Fruit fly (Drosophila melanogaster) whole organism, embryonic: ENCODE measurements around the gene Irbp.

Experiments used
- Adf1 ChIP-seq: fragments of 200-800 bp; sonication (Bioruptor generic); IDR thresholded peaks from 2 replicates; pipeline ENCODE4 v1.3.6; 2022; ENCODE audit warnings: missing biosample characterization, missing genetic modification characterization
- Atf3 ChIP-seq: fragments of 200-800 bp; sonication (Bioruptor generic); optimal IDR thresholded peaks from 3 replicates; lab custom pipeline; 2016; ENCODE audit warnings: missing biosample characterization, missing genetic modification characterization
- CG10147 ChIP-seq: fragments of 200-800 bp; sonication (Bioruptor generic); optimal IDR thresholded peaks from 2 replicates; lab custom pipeline; 2019; ENCODE audit warnings: missing biosample characterization, mild to moderate bottlenecking, missing genetic modification characterization, moderate library complexity
- CG1603 ChIP-seq: fragments of 200-800 bp; sonication (Bioruptor generic); optimal IDR thresholded peaks from 2 replicates; lab custom pipeline; 2019; ENCODE audit warnings: missing biosample characterization, mild to moderate bottlenecking, missing genetic modification characterization, moderate library complexity
- CG18011 ChIP-seq: fragments of 200-800 bp; sonication (Bioruptor generic); optimal IDR thresholded peaks from 2 replicates; lab custom pipeline; 2017; ENCODE audit warnings: missing biosample characterization, missing genetic modification characterization, mild to moderate bottlenecking, moderate library complexity, missing genotype
- CG2116 ChIP-seq: fragments of 200-800 bp; sonication (Bioruptor generic); optimal IDR thresholded peaks from 3 replicates; lab custom pipeline; 2018; ENCODE audit warnings: missing biosample characterization, mild to moderate bottlenecking, missing genetic modification characterization
- CG2889 ChIP-seq: fragments of 200-800 bp; sonication (Bioruptor generic); IDR thresholded peaks from 3 replicates; pipeline ENCODE4 v1.3.6; 2022; ENCODE audit warnings: missing biosample characterization, missing genetic modification characterization
- CG32532 ChIP-seq: fragments of 200-800 bp; sonication (Bioruptor generic); IDR thresholded peaks from 2 replicates; pipeline ENCODE4 v1.3.6; 2022; ENCODE audit warnings: missing biosample characterization, missing genetic modification characterization
- CG34422 ChIP-seq: fragments of 200-800 bp; sonication (Bioruptor generic); IDR thresholded peaks from 3 replicates; pipeline ENCODE4 v1.3.6; 2022; ENCODE audit warnings: missing biosample characterization, missing genetic modification characterization
- CG3847 ChIP-seq: fragments of 200-800 bp; sonication (Bioruptor generic); IDR thresholded peaks from 2 replicates; pipeline ENCODE4 v1.3.6; 2022; ENCODE audit warnings: missing biosample characterization, missing genetic modification characterization
- CG42726 ChIP-seq: fragments of 200-800 bp; sonication (Bioruptor generic); IDR thresholded peaks from 2 replicates; pipeline ENCODE4 v1.3.6; 2022; ENCODE audit warnings: missing biosample characterization, missing genetic modification characterization; ENCODE audit not compliant: partially characterized antibody
- CG43689 ChIP-seq: fragments of 200-800 bp; sonication (Bioruptor generic); IDR thresholded peaks from 2 replicates; pipeline ENCODE4 v1.3.6; 2022; ENCODE audit warnings: missing biosample characterization, missing genetic modification characterization
- CG4820 ChIP-seq: fragments of 200-800 bp; sonication (Bioruptor generic); optimal IDR thresholded peaks from 3 replicates; lab custom pipeline; 2016; ENCODE audit warnings: missing biosample characterization, missing genetic modification characterization
- CG5245 ChIP-seq: fragments of 200-800 bp; sonication (Bioruptor generic); optimal IDR thresholded peaks from 3 replicates; lab custom pipeline; 2016; ENCODE audit warnings: missing biosample characterization, missing genetic modification characterization
- CG6175 ChIP-seq: fragments of 200-800 bp; sonication (Bioruptor generic); IDR thresholded peaks from 3 replicates; pipeline ENCODE4 v1.3.6; 2022; ENCODE audit warnings: missing biosample characterization, missing genetic modification characterization
- CG6791 ChIP-seq: fragments of 200-800 bp; sonication (Bioruptor generic); IDR thresholded peaks from 3 replicates; pipeline ENCODE4 v1.3.6; 2022; ENCODE audit warnings: missing biosample characterization, missing genetic modification characterization; ENCODE audit not compliant: partially characterized antibody
- CG8765 ChIP-seq: fragments of 200-800 bp; sonication (Bioruptor generic); IDR thresholded peaks from 2 replicates; pipeline ENCODE4 v1.3.6; 2022; ENCODE audit warnings: missing biosample characterization, missing genetic modification characterization
- CG9797 ChIP-seq: fragments of 200-800 bp; sonication (Bioruptor generic); optimal IDR thresholded peaks from 3 replicates; lab custom pipeline; 2018; ENCODE audit warnings: missing biosample characterization, mild to moderate bottlenecking, missing genetic modification characterization
- CTCF ChIP-seq: fragments of 200-800 bp; sonication (Bioruptor generic); optimal IDR thresholded peaks from 2 replicates; lab custom pipeline; 2017; ENCODE audit warnings: missing biosample characterization, mild to moderate bottlenecking, missing genetic modification characterization, moderate library complexity
- Camta ChIP-seq: fragments of 200-800 bp; sonication (Bioruptor generic); optimal IDR thresholded peaks from 2 replicates; lab custom pipeline; 2016; ENCODE audit warnings: missing biosample characterization, missing genetic modification characterization
- Dad ChIP-seq: fragments of 200-800 bp; sonication (Bioruptor generic); optimal IDR thresholded peaks from 3 replicates; lab custom pipeline; 2016; ENCODE audit warnings: missing biosample characterization, missing genetic modification characterization
- Elba2 ChIP-seq: fragments of 200-800 bp; sonication (Bioruptor generic); optimal IDR thresholded peaks from 3 replicates; lab custom pipeline; 2016; ENCODE audit warnings: missing biosample characterization, missing genetic modification characterization
- H15 ChIP-seq: fragments of 200-800 bp; sonication (Bioruptor generic); IDR thresholded peaks from 3 replicates; pipeline ENCODE4 v1.3.6; 2022; ENCODE audit warnings: missing biosample characterization, missing genetic modification characterization
- HLHmδ ChIP-seq: fragments of 200-800 bp; sonication (Bioruptor generic); optimal IDR thresholded peaks from 2 replicates; lab custom pipeline; 2018; ENCODE audit warnings: missing biosample characterization, mild to moderate bottlenecking, missing genetic modification characterization, moderate library complexity
- Mad ChIP-seq: fragments of 200-800 bp; sonication (Bioruptor generic); optimal IDR thresholded peaks from 2 replicates; lab custom pipeline; 2016; ENCODE audit warnings: missing biosample characterization, missing genetic modification characterization
- NC2α ChIP-seq: fragments of 200-800 bp; sonication (Bioruptor generic); optimal IDR thresholded peaks from 2 replicates; lab custom pipeline; 2016; ENCODE audit warnings: missing biosample characterization, missing genetic modification characterization
- Scr ChIP-seq: fragments of 200-800 bp; sonication (Bioruptor generic); IDR thresholded peaks from 2 replicates; pipeline ENCODE4 v1.3.6; 2022; ENCODE audit warnings: missing biosample characterization, missing genetic modification characterization; ENCODE audit not compliant: partially characterized antibody
- Trl ChIP-seq, 3 experiments: fragments of >200 bp in 2 of 3; fragments of 200-800 bp in 1 of 3; sonication (Bioruptor generic) in 1 of 3; optimal IDR thresholded peaks; 2 replicates in 1 of 3; 3 replicates in 2 of 3; lab custom pipeline; 2016 to 2017; ENCODE audit warnings: missing biosample characterization in 1 of 3, missing genetic modification characterization in 1 of 3
- abd-A ChIP-seq: fragments of 200-800 bp; sonication (Bioruptor generic); optimal IDR thresholded peaks from 3 replicates; lab custom pipeline; 2019; ENCODE audit warnings: missing biosample characterization, mild to moderate bottlenecking, missing genetic modification characterization, moderate library complexity
- ac ChIP-seq: fragments of 200-800 bp; sonication (Bioruptor generic); optimal IDR thresholded peaks from 3 replicates; lab custom pipeline; 2017; ENCODE audit warnings: missing biosample characterization, mild to moderate bottlenecking, missing genetic modification characterization
- ash1 ChIP-seq: fragments of 200-800 bp; sonication (Bioruptor generic); optimal IDR thresholded peaks from 2 replicates; lab custom pipeline; 2018; ENCODE audit warnings: missing biosample characterization, mild to moderate bottlenecking, missing genetic modification characterization
- chif ChIP-seq, 2 experiments: fragments of 200-800 bp; sonication (Bioruptor generic); optimal IDR thresholded peaks; 3 replicates each; lab custom pipeline; 2016; ENCODE audit warnings: missing biosample characterization in 2 of 2, missing genetic modification characterization in 2 of 2
- dpn ChIP-seq, 2 experiments: fragments of 200-800 bp; sonication (Bioruptor generic); optimal IDR thresholded peaks; 3 replicates each; lab custom pipeline; 2016; ENCODE audit warnings: missing biosample characterization in 2 of 2, missing genetic modification characterization in 2 of 2
- grau ChIP-seq: fragments of 200-800 bp; optimal IDR thresholded peaks from 3 replicates; lab custom pipeline; 2019; ENCODE audit warnings: missing biosample characterization, mild to moderate bottlenecking, missing genetic modification characterization, moderate library complexity
- hbn ChIP-seq: fragments of 200-800 bp; sonication (Bioruptor generic); IDR thresholded peaks from 2 replicates; pipeline ENCODE4 v1.3.6; 2022; ENCODE audit warnings: missing biosample characterization, missing genetic modification characterization; ENCODE audit not compliant: partially characterized antibody
- kni ChIP-seq: fragments of 200-800 bp; sonication (Bioruptor generic); optimal IDR thresholded peaks from 3 replicates; lab custom pipeline; 2017; ENCODE audit warnings: mild to moderate bottlenecking, missing biosample characterization, missing genetic modification reagents, missing genetic modification characterization
- mirr ChIP-seq: fragments of 200-800 bp; sonication (Bioruptor generic); optimal IDR thresholded peaks from 3 replicates; lab custom pipeline; 2018; ENCODE audit warnings: missing biosample characterization, mild to moderate bottlenecking, missing genetic modification characterization
- otp ChIP-seq: fragments of 200-800 bp; sonication (Bioruptor generic); IDR thresholded peaks from 3 replicates; pipeline ENCODE4, ENCODE4 v1.3.6; 2022; ENCODE audit warnings: missing biosample characterization, missing genetic modification characterization
- rib ChIP-seq: fragments of 200-800 bp; sonication (Bioruptor generic); IDR thresholded peaks from 2 replicates; pipeline ENCODE4 v1.3.6; 2022; ENCODE audit warnings: missing biosample characterization, missing genetic modification characterization
- sens ChIP-seq: fragments of 200-800 bp; sonication (Bioruptor generic); peaks from one replicate; lab custom pipeline; 2016; ENCODE audit warnings: missing biosample characterization, missing genetic modification characterization
- shn ChIP-seq: fragments of 200-800 bp; sonication (Bioruptor generic); optimal IDR thresholded peaks from 3 replicates; lab custom pipeline; 2016; ENCODE audit warnings: missing biosample characterization, missing genetic modification characterization
- sob ChIP-seq: fragments of 200-800 bp; sonication (Bioruptor generic); IDR thresholded peaks from 2 replicates; pipeline ENCODE4 v1.3.6; 2022; ENCODE audit warnings: missing biosample characterization, missing genetic modification characterization
- sr ChIP-seq: fragments of 200-800 bp; sonication (Bioruptor generic); IDR thresholded peaks from 3 replicates; pipeline ENCODE4 v1.3.6; 2022; ENCODE audit warnings: missing biosample characterization, missing genetic modification characterization
- stc ChIP-seq: fragments of 200-800 bp; sonication (Bioruptor generic); IDR thresholded peaks from 2 replicates; pipeline ENCODE4 v1.3.6; 2022; ENCODE audit warnings: missing biosample characterization, missing genetic modification characterization
- ttk ChIP-seq: fragments of 200-800 bp; sonication (Bioruptor generic); IDR thresholded peaks from 2 replicates; pipeline ENCODE4 v2.1.2; 2022; ENCODE audit warnings: missing biosample characterization, missing genetic modification characterization
- wek ChIP-seq: fragments of 200-800 bp; sonication (Bioruptor generic); optimal IDR thresholded peaks from 3 replicates; lab custom pipeline; 2018; ENCODE audit warnings: missing biosample characterization, mild to moderate bottlenecking, missing genetic modification characterization, moderate library complexity
- wor ChIP-seq: fragments of 200-800 bp; sonication (Bioruptor generic); IDR thresholded peaks from 2 replicates; pipeline ENCODE4 v1.3.6; 2022; ENCODE audit warnings: missing biosample characterization, missing genetic modification characterization
- z ChIP-seq: fragments of 200-800 bp; sonication (Bioruptor generic); IDR thresholded peaks from 3 replicates; pipeline ENCODE4 v1.3.6; 2022; ENCODE audit warnings: missing biosample characterization, missing genetic modification characterization

Irbp gene

DNA sequence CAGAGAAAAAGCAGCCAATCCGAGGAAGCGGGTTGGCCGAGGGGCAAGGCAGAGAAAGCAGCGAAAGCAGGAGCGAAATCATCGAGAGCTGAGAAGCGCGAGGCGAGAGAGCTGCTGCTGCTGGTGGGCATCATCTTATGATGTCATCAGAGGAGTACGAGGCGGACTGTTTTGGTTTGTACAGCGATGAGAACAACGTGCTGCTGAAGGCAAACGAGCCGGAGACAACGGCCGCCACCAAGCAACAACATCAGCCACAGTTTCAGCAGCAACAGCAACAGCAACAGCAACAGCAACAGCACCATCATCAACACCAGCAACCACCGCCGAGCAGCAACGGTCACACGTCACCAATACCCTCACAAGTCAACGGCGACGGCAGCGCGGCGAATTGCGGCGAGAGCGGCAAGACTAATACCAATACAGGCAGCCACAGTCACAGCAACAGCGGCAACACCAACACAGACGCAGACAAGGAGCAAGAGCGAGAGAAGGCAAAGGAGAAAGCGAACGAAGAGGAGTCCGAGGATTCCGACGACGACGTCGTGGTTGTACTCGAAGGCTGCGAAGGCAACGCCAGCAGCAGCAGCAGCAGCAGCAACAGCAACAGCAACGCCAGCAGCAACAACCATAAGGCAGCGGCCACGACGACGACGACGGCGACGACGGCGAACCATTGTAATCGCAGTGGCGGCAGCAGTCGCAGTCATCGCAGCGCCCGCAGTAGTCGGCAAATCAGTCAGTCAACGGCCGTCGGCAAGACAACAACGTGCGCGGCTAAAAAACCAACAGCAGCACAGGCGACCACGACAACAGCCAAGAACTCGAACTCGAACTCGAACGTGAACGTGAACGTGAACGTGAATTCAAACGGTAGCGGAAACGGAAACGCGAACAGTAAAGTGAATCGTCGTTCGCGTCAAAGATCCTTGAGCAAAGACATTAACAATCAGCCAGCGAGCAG, 37.5 kb upstream of the Irbp start (continued):
- TF ChIP-seq sob (GFP tag; lab: Robert Waterston, UW) = peak; percentile 62; the same call in 1 of the 2 replicates
- TF ChIP-seq CG43689 (GFP tag; lab: Robert Waterston, UW) = no peak
- TF ChIP-seq abd-A (tag; lab: Kevin White, UChicago) = peak; percentile 23
- no peak for TF ChIP-seq shn
- TF ChIP-seq Scr (GFP tag; lab: Robert Waterston, UW) = 0 out of 2 replicates have a peak, but pooled peaks have one; percentile 11
- TF ChIP-seq sens (GFP tag; lab: Kevin White, UChicago) = peak; percentile 70
- TF ChIP-seq CG2889 (GFP tag; lab: Robert Waterston, UW) = 0 out of 3 replicates have a peak, but pooled peaks have one; percentile 44
- peak; percentile 28 for TF ChIP-seq CTCF (GFP tag; lab: Kevin White, UChicago)
- no peak for TF ChIP-seq rib (GFP tag; lab: Robert Waterston, UW)
- no peak for TF ChIP-seq CG3847 (GFP tag; lab: Robert Waterston, UW)
- peak; percentile 9 for TF ChIP-seq grau (tag; lab: Kevin White, UChicago)
- TF ChIP-seq stc (GFP tag; lab: Robert Waterston, UW) = no peak
- TF ChIP-seq z (GFP tag; lab: Robert Waterston, UW) = peak; percentile 67; the same call in 2 of the 3 replicates
- peak; percentile 59; the same call in 1 of the 3 replicates for TF ChIP-seq CG6791
- TF ChIP-seq hbn (GFP tag; lab: Robert Waterston, UW) = 0 out of 2 replicates have a peak, but pooled peaks have one; percentile 32
- peak; percentile 42 for TF ChIP-seq ac
- peak; percentile 11 for TF ChIP-seq CG2116 (GFP tag; lab: Kevin White, UChicago)
- peak; percentile 7; the same call in 1 of the 2 replicates for TF ChIP-seq CG32532
- peak; percentile 98 for TF ChIP-seq Adf1
- no peak for TF ChIP-seq ash1 (GFP tag; lab: Kevin White, UChicago)
- peak; percentile 16 for TF ChIP-seq Atf3
- no peak for TF ChIP-seq Elba2
- TF ChIP-seq Mad (GFP tag; lab: Kevin White, UChicago) = no peak
- TF ChIP-seq mirr (GFP tag; lab: Kevin White, UChicago) = no peak
- TF ChIP-seq wek (GFP tag; lab: Kevin White, UChicago) = peak; percentile 36
- TF ChIP-seq CG10147 = no peak
- no peak for TF ChIP-seq kni (GFP tag; lab: Kevin White, UChicago)
- TF ChIP-seq ttk (GFP tag; lab: Robert Waterston, UW) = no peak
- TF ChIP-seq CG34422 (GFP tag; lab: Robert Waterston, UW) = 0 out of 3 replicates have a peak, but pooled peaks have one; percentile 27
- TF ChIP-seq CG1603 (tag; lab: Kevin White, UChicago) = no peak
- peak; percentile 69; the same call in 2 of the 3 replicates for TF ChIP-seq CG6175 (GFP tag; lab: Robert Waterston, UW)
- peak; percentile 24 for TF ChIP-seq Dad (GFP tag; lab: Kevin White, UChicago)
- TF ChIP-seq wor (GFP tag; lab: Robert Waterston, UW) = no peak
- peak; percentile 12 for TF ChIP-seq CG5245 (GFP tag; lab: Kevin White, UChicago)
- TF ChIP-seq CG9797 = no peak
- TF ChIP-seq chif (GFP tag; optimal IDR thresholded peaks at IDR 0.05; lab: Kevin White, UChicago) = peak in 1 of 2 experiments; percentile 53
- TF ChIP-seq otp = 0 out of 3 replicates have a peak, but pooled peaks have one; percentile 7
- TF ChIP-seq sr (GFP tag; lab: Robert Waterston, UW) = 0 out of 3 replicates have a peak, but pooled peaks have one; percentile 21
- TF ChIP-seq HLHmδ (GFP tag; lab: Kevin White, UChicago) = peak; percentile 74
- no peak for TF ChIP-seq CG18011 (GFP tag; lab: Kevin White, UChicago)
- TF ChIP-seq CG8765 (GFP tag; lab: Robert Waterston, UW) = peak; percentile 21
- peak; percentile 22 for TF ChIP-seq NC2α
- peak; percentile 30 for TF ChIP-seq CG4820 (GFP tag; lab: Kevin White, UChicago)
- peak; percentile 77 for TF ChIP-seq CG42726 (GFP tag; lab: Robert Waterston, UW)
- peak; percentile 53 to 74 for TF ChIP-seq Trl (optimal IDR thresholded peaks at IDR 0.05; lab: Kevin White, UChicago)
- peak; percentile 13 for TF ChIP-seq Trl (GFP tag; optimal IDR thresholded peaks at IDR 0.05; lab: Kevin White, UChicago)
- no peak for TF ChIP-seq H15 (GFP tag; lab: Robert Waterston, UW)
- peak in 1 of 2 experiments; percentile 27 for TF ChIP-seq dpn (GFP tag; optimal IDR thresholded peaks at IDR 0.05; lab: Kevin White, UChicago)
- TF ChIP-seq Camta (GFP tag; lab: Kevin White, UChicago) = peak; percentile 14
